Worm (Caenorhabditis elegans): Measurements from ENCODE around the gene apx-1.

ce11 chrV:3176161-3176560 lies 33.8 kb upstream of the apx-1 start, which contains the start of gene srab-8:
- no peak for TF ChIP-seq ceh-39 (tag; optimal IDR thresholded peaks at IDR 0.05)
- no peak for TF ChIP-seq flh-1 (GFP tag; optimal IDR thresholded peaks at IDR 0.05)
- TF ChIP-seq unc-120 (tag; optimal IDR thresholded peaks at IDR 0.05; ENCODE audit: poor library complexity, severe bottlenecking) = no peak
- no peak for TF ChIP-seq pha-4 (tag; optimal IDR thresholded peaks at IDR 0.05)
- TF ChIP-seq nhr-28 (tag; optimal IDR thresholded peaks at IDR 0.05) = no peak
- TF ChIP-seq unc-39 (tag; optimal IDR thresholded peaks at IDR 0.05) = no peak

All from whole organism, mixed stage, embryonic.